Worm (Caenorhabditis elegans): Measurements from ENCODE around the gene gly-9.

gly-9 gene

ce11 chrIII:11236788-11237187, 53.6 kb downstream of the gly-9 start, which contains the start of the genes Y47D3A.14 and aakb-2 (continued):
- TF ChIP-seq skn-1 (tag; optimal IDR thresholded peaks at IDR 0.05) = peak; percentile 66
- peak; percentile 60 for TF ChIP-seq mep-1 (tag; optimal IDR thresholded peaks at IDR 0.05)
- peak; percentile 53 for TF ChIP-seq nhr-47 (tag; optimal IDR thresholded peaks at IDR 0.05)
- peak; percentile 87 for TF ChIP-seq unc-130 (tag; optimal IDR thresholded peaks at IDR 0.05)
- peak; percentile 60 for TF ChIP-seq nhr-20 (tag; optimal IDR thresholded peaks at IDR 0.05)
- TF ChIP-seq ceh-82 (tag; optimal IDR thresholded peaks at IDR 0.05) = peak; percentile 14 to 56 (median 33)
- TF ChIP-seq unc-86 (tag; optimal IDR thresholded peaks at IDR 0.05) = peak; percentile 5
- peak; percentile 16 to 65 (median 39) for TF ChIP-seq dpl-1 (GFP tag; optimal IDR thresholded peaks at IDR 0.05)
- no peak for TF ChIP-seq hlh-4 (tag; optimal IDR thresholded peaks at IDR 0.05)

ce11 chrIII:11234742-11235141, 55.6 kb downstream of the gly-9 start, which contains the start of gene Y47D3A.34:
Y47D3A.34 (minus strand) TSS chrIII:11234861.
- TF ChIP-seq efl-1 (optimal IDR thresholded peaks at IDR 0.05) (no peak), efl-1 (GFP tag; optimal IDR thresholded peaks at IDR 0.05 in 1 of 2) (peak in 1 of 2 experiments; percentile 78), fkh-10 (GFP tag; optimal IDR thresholded peaks at IDR 0.05) (peak; percentile 47), aly-2 (tag; optimal IDR thresholded peaks at IDR 0.05) (no peak), jun-1 (tag; optimal IDR thresholded peaks at IDR 0.05) (no peak)

DNA sequence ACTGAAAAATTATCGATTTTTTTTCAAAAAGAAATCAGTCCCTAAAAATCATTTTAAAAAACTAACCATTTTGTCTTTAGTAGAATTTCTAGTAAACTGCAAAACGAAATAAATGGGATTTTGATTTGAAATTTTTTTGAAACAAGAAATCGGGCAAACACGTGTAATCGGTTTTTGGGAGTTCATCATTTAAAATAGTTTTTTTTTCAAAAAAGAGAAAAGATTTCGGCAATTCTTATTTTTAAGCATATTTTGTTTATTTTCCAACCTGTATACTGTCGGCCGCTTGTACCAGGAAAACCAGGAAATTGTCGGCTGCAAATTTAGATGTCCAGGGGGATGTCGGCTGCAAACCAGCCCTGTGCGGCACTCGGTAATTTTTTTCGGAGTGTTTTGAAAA, 58.4 kb downstream of the gly-9 start, which contains the start of gene elo-8:
TSS of gene elo-8 (minus strand) at position 101 of the 400 bp plus-strand sequence.
- no peak for TF ChIP-seq dpl-1 (GFP tag; optimal IDR thresholded peaks at IDR 0.05)
- TF ChIP-seq nhr-47 (tag; optimal IDR thresholded peaks at IDR 0.05) = no peak
- no peak for TF ChIP-seq swsn-7 (tag; optimal IDR thresholded peaks at IDR 0.05)
- TF ChIP-seq alr-1 (tag; optimal IDR thresholded peaks at IDR 0.05; ENCODE audit: borderline replicate concordance) = no peak
- TF ChIP-seq nhr-90 (tag; optimal IDR thresholded peaks at IDR 0.05; ENCODE audit: poor library complexity) = no peak
- no peak for TF ChIP-seq ztf-11 (tag; optimal IDR thresholded peaks at IDR 0.05)
- TF ChIP-seq xbp-1 (tag; optimal IDR thresholded peaks at IDR 0.05) = no peak
- no peak for TF ChIP-seq nhr-85 (tag)
- no peak for TF ChIP-seq unc-86 (tag; optimal IDR thresholded peaks at IDR 0.05)
- TF ChIP-seq pag-3 (tag; optimal IDR thresholded peaks at IDR 0.05; ENCODE audit: borderline replicate concordance, insufficient read depth) = no peak
- no peak for TF ChIP-seq snpc-4 (tag; optimal IDR thresholded peaks at IDR 0.05)
- TF ChIP-seq hlh-17 (GFP tag; optimal IDR thresholded peaks at IDR 0.05; ENCODE audit: borderline replicate concordance) = no peak
- TF ChIP-seq nhr-76 (tag; optimal IDR thresholded peaks at IDR 0.05) = no peak

ce11 chrIII:11231408-11231807, 59.0 kb downstream of the gly-9 start:
- no peak for TF ChIP-seq fos-1 (tag; optimal IDR thresholded peaks at IDR 0.05)
- no peak for TF ChIP-seq unc-130 (tag; optimal IDR thresholded peaks at IDR 0.05)
- no peak for TF ChIP-seq mep-1 (tag; optimal IDR thresholded peaks at IDR 0.05)
- no peak for TF ChIP-seq tbx-2 (tag; optimal IDR thresholded peaks at IDR 0.05)
- TF ChIP-seq ceh-90 (tag; optimal IDR thresholded peaks at IDR 0.05) = no peak
- TF ChIP-seq C34B4.2 (tag; optimal IDR thresholded peaks at IDR 0.05) = no peak
- no peak for TF ChIP-seq xbp-1 (tag; optimal IDR thresholded peaks at IDR 0.05)
- TF ChIP-seq ceh-63 (GFP tag; optimal IDR thresholded peaks at IDR 0.05) = no peak
- no peak for TF ChIP-seq zip-4 (GFP tag; optimal IDR thresholded peaks at IDR 0.05)
- no peak for TF ChIP-seq ama-1 (optimal IDR thresholded peaks at IDR 0.05)
- no peak for TF ChIP-seq sup-37 (GFP tag; optimal IDR thresholded peaks at IDR 0.05)
- TF ChIP-seq nhr-28 (tag; optimal IDR thresholded peaks at IDR 0.05) = no peak
- TF ChIP-seq skn-1 (tag; optimal IDR thresholded peaks at IDR 0.05) = no peak
- TF ChIP-seq elt-3 (tag; optimal IDR thresholded peaks at IDR 0.05) = no peak
- no peak for TF ChIP-seq aly-2 (tag; optimal IDR thresholded peaks at IDR 0.05)
- no peak for TF ChIP-seq zag-1 (tag; optimal IDR thresholded peaks at IDR 0.05)
- TF ChIP-seq mdl-1 (tag; optimal IDR thresholded peaks at IDR 0.05) = no peak
- TF ChIP-seq Y116A8C.19 (tag; optimal IDR thresholded peaks at IDR 0.05; ENCODE audit: borderline replicate concordance) = no peak

All from whole organism, L1 larva.